Worm (Caenorhabditis elegans): Measurements from ENCODE around the gene misc-1.

Gene misc-1

ce11 chrII:323048-323776 is 36.8 kb downstream of the misc-1 start, which contains the start of gene K01A2.10 (continued):
- TF ChIP-seq lir-3 (tag; optimal IDR thresholded peaks at IDR 0.05; ENCODE audit: poor library complexity), result no peak

ce11 chrII:325639-326350 is 39.4 kb downstream of the misc-1 start, which contains the start of gene sgcb-1:
Gene sgcb-1 (plus strand): TSS chrII:326300.
- TF ChIP-seq unc-130 (tag; optimal IDR thresholded peaks at IDR 0.05), result peak; percentile 1
- peak; percentile 50 for TF ChIP-seq rnt-1 (tag; optimal IDR thresholded peaks at IDR 0.05)
- TF ChIP-seq grh-1 (GFP tag; IDR thresholded peaks at IDR 0.05), result no peak
- TF ChIP-seq snpc-4 (tag; optimal IDR thresholded peaks at IDR 0.05), result no peak
- TF ChIP-seq nhr-71 (tag; optimal IDR thresholded peaks at IDR 0.05), result peak; percentile 28
- TF ChIP-seq efl-1 (optimal IDR thresholded peaks at IDR 0.05), result no peak
- peak in 1 of 2 experiments; percentile 86 for TF ChIP-seq efl-1 (GFP tag; optimal IDR thresholded peaks at IDR 0.05 in 1 of 2)
- peak; percentile 20 for TF ChIP-seq lin-14 (GFP tag; optimal IDR thresholded peaks at IDR 0.05)
- no peak for TF ChIP-seq nhr-76 (tag; optimal IDR thresholded peaks at IDR 0.05)
- TF ChIP-seq ztf-4 (tag; optimal IDR thresholded peaks at IDR 0.05), result no peak
- TF ChIP-seq alr-1 (tag; optimal IDR thresholded peaks at IDR 0.05; ENCODE audit: borderline replicate concordance), result no peak

- TF ChIP-seq nhr-12 (tag; optimal IDR thresholded peaks at IDR 0.05) (no peak), ets-5 (GFP tag; IDR thresholded peaks at IDR 0.05) (no peak), sup-37 (GFP tag; optimal IDR thresholded peaks at IDR 0.05) (no peak), lin-13 (GFP tag; optimal IDR thresholded peaks at IDR 0.05) (no peak), skn-1 (tag; optimal IDR thresholded peaks at IDR 0.05) (no peak), swsn-7 (tag; optimal IDR thresholded peaks at IDR 0.05) (no peak)
Measured at ce11 chrII:332419-332818, 46.0 kb downstream of the misc-1 start, which contains the start of gene cbn-1. Gene cbn-1 (minus strand): TSS chrII:332519.

- TF ChIP-seq elt-3 (tag; optimal IDR thresholded peaks at IDR 0.05), result peak in 4 of 6 experiments; percentile 25 to 65 (median 51)
- TF ChIP-seq unc-98 (GFP tag; IDR thresholded peaks at IDR 0.05), result no peak
- TF ChIP-seq pqm-1 (tag; optimal IDR thresholded peaks at IDR 0.05), result peak; percentile 38
- no peak for TF ChIP-seq ets-5 (GFP tag; IDR thresholded peaks at IDR 0.05)
- no peak for TF ChIP-seq nhr-28 (tag; optimal IDR thresholded peaks at IDR 0.05)
- peak; percentile 52 for TF ChIP-seq elt-2 (tag; optimal IDR thresholded peaks at IDR 0.05)
- TF ChIP-seq blmp-1 (tag; optimal IDR thresholded peaks at IDR 0.05), result peak; percentile 97
Measured at ce11 chrII:333853-334449, 47.5 kb downstream of the misc-1 start.

ce11 chrII:334828-335227 is 48.4 kb downstream of the misc-1 start:
- peak; percentile 75 for TF ChIP-seq pax-3 (tag; optimal IDR thresholded peaks at IDR 0.05)
- peak; percentile 13 for TF ChIP-seq nhr-47 (tag; optimal IDR thresholded peaks at IDR 0.05)
- peak; percentile 48 for TF ChIP-seq nhr-11 (tag; optimal IDR thresholded peaks at IDR 0.05)
- no peak for TF ChIP-seq nhr-19 (GFP tag; conservative IDR thresholded peaks at IDR 0.05)
- peak; percentile 79 for TF ChIP-seq fkh-8 (tag; optimal IDR thresholded peaks at IDR 0.05)

ce11 chrII:337233-337832 is 50.9 kb downstream of the misc-1 start, which contains the start of gene cpn-2:
Gene cpn-2 (plus strand): TSS chrII:337782.
- peak; percentile 17 for TF ChIP-seq nhr-85 (tag)
- peak; percentile 97 for TF ChIP-seq blmp-1 (tag; optimal IDR thresholded peaks at IDR 0.05)
- no peak for TF ChIP-seq hlh-4 (tag; optimal IDR thresholded peaks at IDR 0.05)
- TF ChIP-seq isw-1 (GFP tag; IDR thresholded peaks at IDR 0.05), result no peak
- no peak for TF ChIP-seq Y116A8C.19 (tag; optimal IDR thresholded peaks at IDR 0.05; ENCODE audit: borderline replicate concordance)
- no peak for TF ChIP-seq pqm-1 (tag; optimal IDR thresholded peaks at IDR 0.05)

Data from whole organism, L1 larva.